Worm (Caenorhabditis elegans) whole organism, L1 larva: ENCODE results near the gene idpc-2.

Experiments
- aly-2 ChIP-seq: fragments of 150-350 bp; optimal IDR thresholded peaks from 2 replicates; lab custom pipeline; 2014; ENCODE audit warnings: missing biosample characterization, missing genetic modification characterization
- ceh-82 ChIP-seq, 3 experiments: fragments of 150-350 bp in 1 of 3; sonication (generic microtip) in 2 of 3; optimal IDR thresholded peaks; 2 replicates each; lab custom pipeline; 2014 to 2017; ENCODE audit warnings: missing biosample characterization in 3 of 3, missing genetic modification characterization in 3 of 3
- dpl-1 ChIP-seq, 3 experiments: fragments of 150-350 bp in 2 of 3; sonication (generic microtip) in 1 of 3; optimal IDR thresholded peaks; 2 replicates each; lab custom pipeline; 2014 to 2017; ENCODE audit warnings: missing biosample characterization in 3 of 3, missing genetic modification characterization in 3 of 3, missing genetic modification reagents in 3 of 3
- egl-27 ChIP-seq, 2 experiments: fragments of 150-350 bp in 1 of 2; sonication (generic microtip); optimal IDR thresholded peaks; 3 replicates each; lab custom pipeline; 2017 to 2018; ENCODE audit warnings: missing biosample characterization in 2 of 2, missing genetic modification characterization in 2 of 2, missing genetic modification reagents in 2 of 2
- lin-14 ChIP-seq: fragments of 200-800 bp; sonication (Bioruptor generic); optimal IDR thresholded peaks from 2 replicates; lab custom pipeline; 2018; ENCODE audit warnings: mild to moderate bottlenecking, missing genetic modification characterization, moderate library complexity, missing compliant biosample characterization
- lir-3 ChIP-seq: sonication (generic microtip); optimal IDR thresholded peaks from 2 replicates; lab custom pipeline; 2016; ENCODE audit warnings: mild to moderate bottlenecking, missing genetic modification characterization, moderate library complexity, missing compliant biosample characterization; ENCODE audit not compliant: poor library complexity
- mep-1 ChIP-seq: fragments of 150-350 bp; optimal IDR thresholded peaks from 2 replicates; lab custom pipeline; 2014; ENCODE audit warnings: missing biosample characterization, missing genetic modification characterization
- skn-1 ChIP-seq: fragments of 150-350 bp; optimal IDR thresholded peaks from 2 replicates; lab custom pipeline; 2014; ENCODE audit warnings: missing biosample characterization, missing genetic modification characterization
- tbx-2 ChIP-seq: sonication (generic microtip); optimal IDR thresholded peaks from 2 replicates; lab custom pipeline; 2016; ENCODE audit warnings: missing genetic modification characterization, missing compliant biosample characterization
- unc-30 ChIP-seq: sonication (generic microtip); optimal IDR thresholded peaks from 2 replicates; lab custom pipeline; 2017; ENCODE audit warnings: missing biosample characterization, missing genetic modification characterization

DNA sequence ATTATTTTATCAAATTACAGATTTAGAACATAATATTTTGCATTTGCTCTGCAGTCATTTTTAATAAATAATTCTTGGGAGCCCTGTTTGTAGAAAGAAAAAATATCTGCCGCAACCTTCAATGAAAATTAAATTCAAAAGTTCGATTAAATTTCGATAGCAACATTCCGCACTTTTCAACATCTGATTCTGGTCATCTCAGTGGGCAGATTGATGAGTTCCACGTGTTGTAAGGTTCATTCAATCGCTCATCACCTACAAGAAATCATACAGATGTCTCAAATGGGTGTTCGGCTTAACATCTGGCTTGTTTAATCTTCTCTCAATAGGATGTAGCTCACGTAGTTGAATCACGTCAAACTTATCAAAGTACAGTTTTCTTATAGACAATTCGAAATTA is 21.2 kb downstream of the idpc-2 start:
- TF ChIP-seq skn-1 (tag; lab: Kevin White, UChicago) (no peak), lin-14 (GFP tag; lab: Kevin White, UChicago) (no peak), ceh-82 (tag; optimal IDR thresholded peaks at IDR 0.05; lab: Kevin White, UChicago) (no peak), dpl-1 (GFP tag; optimal IDR thresholded peaks at IDR 0.05; lab: Kevin White, UChicago) (no peak), unc-30 (no peak), aly-2 (tag; lab: Kevin White, UChicago) (no peak), egl-27 (tag; optimal IDR thresholded peaks at IDR 0.05; lab: Kevin White, UChicago) (no peak), mep-1 (tag; lab: Kevin White, UChicago) (no peak), lir-3 (no peak), tbx-2 (no peak)
